Worm (Caenorhabditis elegans): ENCODE data around the gene H04M03.3.

DNA sequence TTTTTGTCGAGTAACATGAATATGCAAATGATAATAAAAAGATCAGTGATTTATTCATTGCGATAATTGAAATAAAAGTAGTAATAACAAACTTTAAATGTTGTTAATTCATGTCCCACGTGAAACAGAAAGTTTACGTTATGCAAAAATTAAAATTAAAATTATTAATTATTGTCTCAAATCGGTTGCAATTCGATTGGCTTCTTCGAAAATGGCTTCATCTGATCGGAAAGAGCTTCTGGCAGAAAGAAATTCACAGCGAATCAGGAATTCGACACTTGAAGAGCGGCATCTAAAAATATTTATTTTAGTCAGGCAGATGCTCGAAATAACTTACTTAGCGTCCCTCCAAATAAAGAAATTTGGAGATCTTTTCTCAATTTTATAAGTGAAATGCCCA is 25.5 kb upstream of the H04M03.3 start, which contains the start of gene spe-27:
- TF ChIP-seq dve-1 (tag; optimal IDR thresholded peaks at IDR 0.05; ENCODE audit: insufficient read depth) (no peak), sdz-12 (GFP tag; optimal IDR thresholded peaks at IDR 0.05) (no peak), ceh-62 (tag; optimal IDR thresholded peaks at IDR 0.05) (no peak), unc-130 (GFP tag; optimal IDR thresholded peaks at IDR 0.05) (no peak), hif-1 (tag; optimal IDR thresholded peaks at IDR 0.05) (no peak), mep-1 (tag; optimal IDR thresholded peaks at IDR 0.05) (no peak), F49E8.2 (tag; optimal IDR thresholded peaks at IDR 0.05; ENCODE audit: borderline replicate concordance) (no peak), mxl-3 (GFP tag; optimal IDR thresholded peaks at IDR 0.05) (no peak), jun-1 (tag; optimal IDR thresholded peaks at IDR 0.05) (no peak), nhr-11 (tag; optimal IDR thresholded peaks at IDR 0.05) (no peak), saeg-2 (GFP tag; IDR thresholded peaks at IDR 0.05) (no peak), unc-62 (GFP tag; optimal IDR thresholded peaks at IDR 0.05 in 1 of 2) (no peak), unc-62 (tag; optimal IDR thresholded peaks at IDR 0.05) (no peak), ceh-28 (tag; optimal IDR thresholded peaks at IDR 0.05) (no peak), zag-1 (tag; optimal IDR thresholded peaks at IDR 0.05) (no peak)

Measured in whole organism, L4 larva.